Fruit fly (Drosophila melanogaster) whole organism, embryonic: ENCODE results near the gene CG31816.

ENCODE experiments used
- CG11085 ChIP-seq: fragments of 200-800 bp; sonication (Bioruptor generic); IDR thresholded peaks from 2 replicates; pipeline ENCODE4 v1.3.6; 2022; ENCODE audit warnings: missing biosample characterization, missing genetic modification characterization
- CG16815 ChIP-seq: fragments of 200-800 bp; sonication (Bioruptor generic); optimal IDR thresholded peaks from 3 replicates; lab custom pipeline; 2017; ENCODE audit warnings: missing biosample characterization, mild to moderate bottlenecking, missing genetic modification characterization
- CG6175 ChIP-seq: fragments of 200-800 bp; sonication (Bioruptor generic); IDR thresholded peaks from 3 replicates; pipeline ENCODE4 v1.3.6; 2022; ENCODE audit warnings: missing biosample characterization, missing genetic modification characterization
- h ChIP-seq: fragments of >200 bp; optimal IDR thresholded peaks from 2 replicates; lab custom pipeline; 2017
- mam ChIP-seq: fragments of 200-800 bp; sonication (Bioruptor generic); optimal IDR thresholded peaks from 3 replicates; lab custom pipeline; 2016; ENCODE audit warnings: missing biosample characterization, missing genetic modification characterization
- pros ChIP-seq: fragments of 200-800 bp; sonication (Bioruptor generic); optimal IDR thresholded peaks from 3 replicates; lab custom pipeline; 2019; ENCODE audit warnings: missing biosample characterization, mild to moderate bottlenecking, missing genetic modification characterization, moderate library complexity

DNA sequence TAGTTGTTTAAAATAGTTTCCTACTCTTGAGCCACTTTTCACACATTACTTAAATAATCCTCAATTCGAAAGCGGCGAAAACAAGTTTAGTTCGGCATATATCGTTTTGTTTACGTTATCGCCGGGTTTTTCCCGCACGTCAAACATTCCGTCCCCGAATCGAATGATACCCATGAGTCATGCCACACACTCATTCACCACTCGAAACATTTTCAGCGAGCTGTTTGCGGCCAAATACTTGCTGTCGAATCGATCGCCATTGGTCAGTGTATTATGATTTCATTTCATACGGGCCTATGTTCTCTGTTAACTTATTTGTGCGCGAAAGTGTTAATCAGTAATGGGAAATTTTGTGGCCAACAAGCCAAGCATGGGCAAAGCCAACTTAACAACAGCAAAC, 13.9 kb upstream of the CG31816 start:
- no peak for TF ChIP-seq pros
- no peak for TF ChIP-seq CG11085
- TF ChIP-seq CG6175 (GFP tag; lab: Robert Waterston, UW) = no peak
- no peak for TF ChIP-seq mam (GFP tag; lab: Kevin White, UChicago)
- no peak for TF ChIP-seq h (lab: Kevin White, UChicago)
- TF ChIP-seq CG16815 (GFP tag; lab: Kevin White, UChicago) = no peak
